Worm (Caenorhabditis elegans) whole organism, L3 larva: ENCODE data around the gene msp-53.

Experiments
- nhr-12 ChIP-seq: fragments of 150-350 bp; optimal IDR thresholded peaks from 2 replicates; lab custom pipeline; 2014; ENCODE audit warnings: missing biosample characterization, missing genetic modification characterization
- zag-1 ChIP-seq: fragments of 150-350 bp; optimal IDR thresholded peaks from 2 replicates; lab custom pipeline; 2014; ENCODE audit warnings: missing biosample characterization, missing genetic modification characterization

DNA sequence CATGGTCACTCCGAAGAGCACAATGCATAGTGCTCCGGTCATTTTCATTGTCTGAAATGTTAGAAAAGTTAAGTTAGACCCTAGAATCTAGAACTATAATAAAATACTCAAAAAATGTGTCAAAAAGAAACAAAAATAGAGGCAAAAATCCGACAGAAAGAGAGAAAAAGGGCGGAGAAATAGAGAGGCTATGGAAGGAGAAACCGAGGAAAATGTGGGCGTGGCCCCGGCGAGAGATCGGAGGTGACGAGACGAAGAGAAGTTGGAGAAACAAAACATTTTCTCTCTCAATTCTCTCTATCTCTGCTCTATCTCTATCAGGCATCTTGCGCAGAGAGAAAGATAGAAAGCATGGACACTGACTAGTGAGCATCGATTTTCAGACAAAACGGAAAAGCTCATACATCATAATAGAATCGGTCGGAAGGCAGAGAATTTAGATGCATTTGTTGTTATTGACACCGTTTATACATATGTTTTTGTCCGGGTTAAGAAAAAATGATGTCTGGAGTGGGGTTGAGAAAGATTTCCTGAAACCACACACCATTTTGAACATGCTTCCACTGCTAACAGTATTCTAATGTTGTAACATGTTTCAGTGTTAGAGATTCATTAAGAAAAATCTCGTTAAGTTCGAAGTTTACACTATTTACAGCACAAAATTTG lies 38.5 kb upstream of the msp-53 start, which contains the start of gene C02B10.3:
- TF ChIP-seq nhr-12 (tag; lab: Kevin White, UChicago) = no peak
- no peak for TF ChIP-seq zag-1 (tag; lab: Kevin White, UChicago)
